Worm (Caenorhabditis elegans) whole organism, young adult: ENCODE results near the gene nhr-20.

ENCODE experiments used
- B0019.2 ChIP-seq: fragments of 200-800 bp; sonication (Bioruptor generic); conservative IDR thresholded peaks from 2 replicates; pipeline ENCODE4 v1.3.6; 2022; ENCODE audit warnings: missing genetic modification reagents, missing genetic modification characterization, missing compliant biosample characterization
- B0035.1 ChIP-seq: sonication (generic microtip); optimal IDR thresholded peaks from 2 replicates; lab custom pipeline; 2016; ENCODE audit warnings: missing genetic modification characterization, mild to moderate bottlenecking, missing compliant biosample characterization, missing genotype, missing genetic modification reagents
- B0336.3 ChIP-seq: fragments of 200-800 bp; sonication (Bioruptor generic); IDR thresholded peaks from 2 replicates; pipeline ENCODE4 v1.3.6; 2022; ENCODE audit warnings: missing genetic modification characterization, missing compliant biosample characterization
- C06A6.2 ChIP-seq: fragments of 200-800 bp; sonication (Bioruptor generic); conservative IDR thresholded peaks from 2 replicates; pipeline ENCODE4 v1.3.6; 2022; ENCODE audit warnings: missing genetic modification characterization, missing compliant biosample characterization
- F10E7.11 ChIP-seq: sonication (generic microtip); optimal IDR thresholded peaks from 2 replicates; lab custom pipeline; 2017; ENCODE audit warnings: mild to moderate bottlenecking, missing genetic modification characterization, moderate library complexity, missing compliant biosample characterization
- F23B12.7 ChIP-seq: sonication (generic microtip); optimal IDR thresholded peaks from 2 replicates; lab custom pipeline; 2017; ENCODE audit warnings: missing genetic modification characterization, mild to moderate bottlenecking, missing compliant biosample characterization, antibody characterized with exemption, moderate library complexity; ENCODE audit not compliant: insufficient read depth
- F37B4.10 ChIP-seq: fragments of 200-800 bp; sonication (Bioruptor generic); IDR thresholded peaks from 2 replicates; pipeline ENCODE4 v1.3.6; 2022; ENCODE audit warnings: missing genetic modification characterization, missing compliant biosample characterization
- Y53F4B.3 ChIP-seq: fragments of 200-800 bp; sonication (Bioruptor generic); IDR thresholded peaks from 2 replicates; pipeline ENCODE4 v1.3.6; 2022; ENCODE audit warnings: missing genetic modification reagents, missing genetic modification characterization, missing compliant biosample characterization
- Y53G8AR.9 ChIP-seq: fragments of 200-800 bp; sonication (Bioruptor generic); conservative IDR thresholded peaks from 2 replicates; pipeline ENCODE4 v1.3.6; 2022; ENCODE audit warnings: missing genetic modification reagents, missing genetic modification characterization, missing compliant biosample characterization
- Y56A3A.18 ChIP-seq: fragments of 200-800 bp; sonication (Bioruptor generic); IDR thresholded peaks from 2 replicates; pipeline ENCODE4 v1.3.6; 2022; ENCODE audit warnings: missing genetic modification reagents, missing genetic modification characterization, missing compliant biosample characterization
- Y95B8A.8 ChIP-seq: fragments of 200-800 bp; sonication (Bioruptor generic); IDR thresholded peaks from 2 replicates; pipeline ENCODE4 v1.3.6; 2022; ENCODE audit warnings: missing genetic modification reagents, missing genetic modification characterization, missing compliant biosample characterization
- ZK185.1 ChIP-seq: sonication (generic microtip); optimal IDR thresholded peaks from 2 replicates; lab custom pipeline; 2016; ENCODE audit warnings: mild to moderate bottlenecking, missing genetic modification characterization, missing compliant biosample characterization; ENCODE audit not compliant: poor library complexity, severe bottlenecking
- akir-1 ChIP-seq: fragments of 200-800 bp; sonication (Bioruptor generic); optimal IDR thresholded peaks from 2 replicates; lab custom pipeline; 2018; ENCODE audit warnings: mild to moderate bottlenecking, missing genetic modification characterization, moderate library complexity, missing compliant biosample characterization
- attf-6 ChIP-seq: fragments of 200-800 bp; sonication (Bioruptor generic); IDR thresholded peaks from 2 replicates; pipeline ENCODE4 v1.3.6; 2022; ENCODE audit warnings: missing genetic modification reagents, missing genetic modification characterization, missing compliant biosample characterization
- cebp-1 ChIP-seq, 2 experiments: fragments of 200-800 bp in 1 of 2; sonication (Bioruptor generic) in 1 of 2; sonication (generic microtip) in 1 of 2; IDR thresholded peaks in 1 of 2; optimal IDR thresholded peaks in 1 of 2; 2 replicates each; pipeline versions ENCODE4 v1.3.6 to Lab custom; 2017 to 2022; ENCODE audit warnings: missing compliant biosample characterization in 2 of 2, missing genetic modification characterization in 2 of 2, mild to moderate bottlenecking in 1 of 2, missing genetic modification reagents in 1 of 2, moderate library complexity in 1 of 2
- cebp-2 ChIP-seq: fragments of 200-800 bp; sonication (Bioruptor generic); IDR thresholded peaks from 2 replicates; pipeline ENCODE4 v1.3.6; 2022; ENCODE audit warnings: missing genetic modification characterization, missing compliant biosample characterization
- die-1 ChIP-seq: sonication (generic microtip); optimal IDR thresholded peaks from 2 replicates; lab custom pipeline; 2016; ENCODE audit warnings: missing genotype, mild to moderate bottlenecking, missing genetic modification characterization, missing compliant biosample characterization
- egl-18 ChIP-seq: fragments of 200-800 bp; sonication (Bioruptor generic); IDR thresholded peaks from 2 replicates; pipeline ENCODE4 v1.3.6; 2022; ENCODE audit warnings: missing genetic modification reagents, missing genetic modification characterization, missing compliant biosample characterization
- egl-44 ChIP-seq: fragments of 200-800 bp; sonication (Bioruptor generic); IDR thresholded peaks from 2 replicates; pipeline ENCODE4 v1.3.6; 2022; ENCODE audit warnings: missing genetic modification reagents, missing genetic modification characterization, missing compliant biosample characterization
- ekl-4 ChIP-seq: fragments of 200-800 bp; sonication (Bioruptor generic); IDR thresholded peaks from 2 replicates; pipeline ENCODE4 v1.3.6; 2022; ENCODE audit warnings: missing genetic modification reagents, missing genetic modification characterization, missing compliant biosample characterization
- ets-4 ChIP-seq: fragments of 200-800 bp; sonication (Bioruptor generic); optimal IDR thresholded peaks from 2 replicates; lab custom pipeline; 2018; ENCODE audit warnings: mild to moderate bottlenecking, missing genetic modification characterization, missing compliant biosample characterization
- gei-17 ChIP-seq: fragments of 200-800 bp; sonication (Bioruptor generic); optimal IDR thresholded peaks from 2 replicates; lab custom pipeline; 2018; ENCODE audit warnings: mild to moderate bottlenecking, missing genetic modification characterization, missing compliant biosample characterization
- him-1 ChIP-seq: sonication (generic microtip); optimal IDR thresholded peaks from 2 replicates; lab custom pipeline; 2016; ENCODE audit warnings: missing genotype, missing genetic modification reagents, missing genetic modification characterization, missing compliant biosample characterization
- hlh-12 ChIP-seq: sonication (generic microtip); optimal IDR thresholded peaks from 2 replicates; lab custom pipeline; 2016; ENCODE audit warnings: missing genetic modification characterization, missing compliant biosample characterization
- hmg-20 ChIP-seq: fragments of 200-800 bp; sonication (Bioruptor generic); IDR thresholded peaks from 2 replicates; pipeline ENCODE4 v1.3.6; 2022; ENCODE audit warnings: missing genetic modification reagents, missing genetic modification characterization, missing compliant biosample characterization
- let-526 ChIP-seq: fragments of 200-800 bp; sonication (Bioruptor generic); IDR thresholded peaks from 2 replicates; pipeline ENCODE4 v1.3.6; 2022; ENCODE audit warnings: missing genetic modification reagents, missing genetic modification characterization, missing compliant biosample characterization
- let-607 ChIP-seq, 2 experiments: fragments of 200-800 bp in 1 of 2; sonication (Bioruptor generic) in 1 of 2; sonication (generic microtip) in 1 of 2; optimal IDR thresholded peaks; 2 replicates each; lab custom pipeline; 2016 to 2018; ENCODE audit warnings: mild to moderate bottlenecking in 2 of 2, missing compliant biosample characterization in 2 of 2, missing genetic modification characterization in 2 of 2, moderate library complexity in 2 of 2, missing genotype in 1 of 2
- lin-35 ChIP-seq, 3 experiments: fragments of 150-350 bp in 2 of 3; sonication (generic microtip) in 1 of 3; optimal IDR thresholded peaks; 2 replicates each; lab custom pipeline; 2014 to 2018; ENCODE audit warnings: missing biosample characterization in 3 of 3, missing genetic modification characterization in 3 of 3, missing genetic modification reagents in 3 of 3
- lin-54 ChIP-seq: fragments of 200-800 bp; sonication (Bioruptor generic); optimal IDR thresholded peaks from 2 replicates; lab custom pipeline; 2018; ENCODE audit warnings: mild to moderate bottlenecking, missing genetic modification characterization, missing compliant biosample characterization
- madf-10 ChIP-seq: sonication (generic microtip); optimal IDR thresholded peaks from 2 replicates; lab custom pipeline; 2016; ENCODE audit warnings: mild to moderate bottlenecking, missing genetic modification characterization, missing compliant biosample characterization
- mcd-1 ChIP-seq: fragments of 200-800 bp; sonication (Bioruptor generic); IDR thresholded peaks from 2 replicates; pipeline ENCODE4 v1.3.6; 2022; ENCODE audit warnings: missing genetic modification reagents, missing genetic modification characterization, missing compliant biosample characterization
- mxl-1 ChIP-seq: sonication (generic microtip); optimal IDR thresholded peaks from 2 replicates; lab custom pipeline; 2016; ENCODE audit warnings: missing genetic modification characterization, missing compliant biosample characterization
- nfyb-1 ChIP-seq: fragments of 200-800 bp; sonication (Bioruptor generic); IDR thresholded peaks from 2 replicates; pipeline ENCODE4 v1.3.6; 2022; ENCODE audit warnings: missing genetic modification reagents, missing genetic modification characterization, missing compliant biosample characterization
- nhr-80 ChIP-seq: sonication (generic microtip); optimal IDR thresholded peaks from 2 replicates; lab custom pipeline; 2016; ENCODE audit warnings: missing genetic modification characterization, missing compliant biosample characterization
- nhr-90 ChIP-seq: sonication (generic microtip); optimal IDR thresholded peaks from 2 replicates; lab custom pipeline; 2016; ENCODE audit warnings: missing genotype, mild to moderate bottlenecking, missing genetic modification characterization, missing compliant biosample characterization
- pbrm-1 ChIP-seq: fragments of 200-800 bp; sonication (Bioruptor generic); IDR thresholded peaks from 2 replicates; pipeline ENCODE4 v1.3.6; 2022; ENCODE audit warnings: missing genetic modification reagents, missing genetic modification characterization, missing compliant biosample characterization
- snpc-1.1 ChIP-seq: sonication (generic microtip); optimal IDR thresholded peaks from 2 replicates; lab custom pipeline; 2017; ENCODE audit warnings: missing genetic modification characterization, mild to moderate bottlenecking, missing compliant biosample characterization, antibody characterized with exemption, moderate library complexity, missing genotype, missing genetic modification reagents; ENCODE audit not compliant: insufficient read depth
- snpc-4 ChIP-seq, 5 experiments: fragments of 150-350 bp in 1 of 5; sonication (generic microtip) in 4 of 5; optimal IDR thresholded peaks; 2 replicates each; lab custom pipeline; 2014 to 2018; ENCODE audit warnings: missing genetic modification characterization in 5 of 5, missing biosample characterization in 3 of 5, antibody characterized with exemption in 2 of 5, mild to moderate bottlenecking in 2 of 5, missing compliant biosample characterization in 2 of 5, missing genotype in 2 of 5, moderate library complexity in 2 of 5, missing genetic modification reagents in 1 of 5
- somi-1 ChIP-seq: fragments of 200-800 bp; sonication (Bioruptor generic); optimal IDR thresholded peaks from 2 replicates; lab custom pipeline; 2018; ENCODE audit warnings: mild to moderate bottlenecking, missing genetic modification characterization, missing compliant biosample characterization
- tbx-9 ChIP-seq: sonication (generic microtip); optimal IDR thresholded peaks from 2 replicates; lab custom pipeline; 2016; ENCODE audit warnings: borderline replicate concordance, missing genetic modification characterization, inconsistent platforms, missing compliant biosample characterization
- unc-62 ChIP-seq: fragments of 150-350 bp; optimal IDR thresholded peaks from 2 replicates; lab custom pipeline; 2014; ENCODE audit warnings: missing biosample characterization, missing genetic modification reagents, missing genetic modification characterization
- zfh-2 ChIP-seq: fragments of 200-800 bp; sonication (Bioruptor generic); conservative IDR thresholded peaks from 2 replicates; pipeline ENCODE4 v1.3.6; 2022; ENCODE audit warnings: missing genetic modification reagents, missing genetic modification characterization, missing compliant biosample characterization
- ztf-18 ChIP-seq: sonication (generic microtip); optimal IDR thresholded peaks from 2 replicates; lab custom pipeline; 2016; ENCODE audit warnings: missing genotype, mild to moderate bottlenecking, missing genetic modification characterization, missing compliant biosample characterization
- ztf-22 ChIP-seq: fragments of 200-800 bp; sonication (Bioruptor generic); optimal IDR thresholded peaks from 2 replicates; lab custom pipeline; 2018; ENCODE audit warnings: mild to moderate bottlenecking, missing genetic modification characterization, moderate library complexity, missing compliant biosample characterization
- ztf-26 ChIP-seq: sonication (generic microtip); optimal IDR thresholded peaks from 2 replicates; lab custom pipeline; 2017; ENCODE audit warnings: missing genetic modification characterization, missing compliant biosample characterization
- ztf-3 ChIP-seq: fragments of 200-800 bp; sonication (Bioruptor generic); optimal IDR thresholded peaks from 2 replicates; lab custom pipeline; 2018; ENCODE audit warnings: mild to moderate bottlenecking, missing genetic modification characterization, missing compliant biosample characterization

The nhr-20 gene

ce11 chrIII:4193659-4194103, 39.3 kb downstream of the nhr-20 start, which contains the start of gene xbp-1 (continued):
- no peak for TF ChIP-seq Y56A3A.18 (GFP tag; lab: Robert Waterston, UW)
- TF ChIP-seq nfyb-1 (GFP tag; lab: Robert Waterston, UW) = peak; percentile 93
- peak; percentile 64 for TF ChIP-seq ztf-18 (tag; lab: Kevin White, UChicago)
- TF ChIP-seq hlh-12 (tag; lab: Kevin White, UChicago) = no peak
- TF ChIP-seq attf-6 = no peak
- TF ChIP-seq die-1 (tag; lab: Kevin White, UChicago) = no peak
- no peak for TF ChIP-seq F10E7.11 (tag; lab: Kevin White, UChicago)
- TF ChIP-seq mxl-1 (tag; lab: Kevin White, UChicago) = no peak
- TF ChIP-seq let-607 (tag; optimal IDR thresholded peaks at IDR 0.05; lab: Kevin White, UChicago) = peak; percentile 99
- no peak for TF ChIP-seq snpc-1.1
- peak; percentile 80 for TF ChIP-seq B0336.3 (GFP tag; lab: Robert Waterston, UW)
- TF ChIP-seq lin-35 (GFP tag; optimal IDR thresholded peaks at IDR 0.05; lab: Kevin White, UChicago) = peak in 1 of 3 experiments; percentile 48
- peak; percentile 100 for TF ChIP-seq nhr-80 (tag; lab: Kevin White, UChicago)
- peak; percentile 3 for TF ChIP-seq ztf-3
- TF ChIP-seq cebp-1 (GFP tag; IDR thresholded peaks at IDR 0.05; lab: Robert Waterston, UW) = peak; percentile 100
- peak; percentile 100 for TF ChIP-seq cebp-1 (tag; optimal IDR thresholded peaks at IDR 0.05; lab: Kevin White, UChicago)
- no peak for TF ChIP-seq him-1 (tag; lab: Kevin White, UChicago)
- TF ChIP-seq zfh-2 = peak; percentile 85
- TF ChIP-seq madf-10 (tag; lab: Kevin White, UChicago) = peak; percentile 91
- TF ChIP-seq Y53G8AR.9 (GFP tag; lab: Robert Waterston, UW) = 0 out of 2 replicates have a peak, but pooled peaks have one; percentile 56
- peak; percentile 59 for TF ChIP-seq somi-1 (GFP tag; lab: Kevin White, UChicago)
- TF ChIP-seq Y95B8A.8 (GFP tag; lab: Robert Waterston, UW) = 0 out of 2 replicates have a peak, but pooled peaks have one; percentile 38
- peak; percentile 67 for TF ChIP-seq lin-54
- peak; percentile 76 for TF ChIP-seq unc-62 (GFP tag; lab: Kevin White, UChicago)
- peak; percentile 59; the same call in 1 of the 2 replicates for TF ChIP-seq let-526 (GFP tag; lab: Robert Waterston, UW)
- TF ChIP-seq akir-1 (GFP tag; lab: Kevin White, UChicago) = peak; percentile 74
- TF ChIP-seq ZK185.1 (tag; lab: Kevin White, UChicago) = peak; percentile 80
- peak; percentile 78 for TF ChIP-seq ekl-4 (GFP tag; lab: Robert Waterston, UW)
- 0 out of 2 replicates have a peak, but pooled peaks have one; percentile 52 for TF ChIP-seq F37B4.10 (GFP tag; lab: Robert Waterston, UW)
- peak; percentile 70; the same call in 1 of the 2 replicates for TF ChIP-seq egl-44
- peak; percentile 62 for TF ChIP-seq C06A6.2 (GFP tag; lab: Robert Waterston, UW)
- TF ChIP-seq Y53F4B.3 (GFP tag; lab: Robert Waterston, UW) = no peak
- TF ChIP-seq ztf-22 (GFP tag; lab: Kevin White, UChicago) = peak; percentile 95
- TF ChIP-seq egl-18 (GFP tag; lab: Robert Waterston, UW) = 0 out of 2 replicates have a peak, but pooled peaks have one; percentile 23
- peak; percentile 95 for TF ChIP-seq ets-4 (GFP tag; lab: Kevin White, UChicago)
- TF ChIP-seq cebp-2 (GFP tag; lab: Robert Waterston, UW) = no peak
- no peak for TF ChIP-seq B0019.2
- peak; percentile 3 for TF ChIP-seq B0035.1 (tag; lab: Kevin White, UChicago)
- peak; percentile 38 for TF ChIP-seq gei-17 (GFP tag; lab: Kevin White, UChicago)
- peak; percentile 31 for TF ChIP-seq F23B12.7
- TF ChIP-seq pbrm-1 (GFP tag; lab: Robert Waterston, UW) = peak; percentile 55; the same call in 1 of the 2 replicates
- no peak for TF ChIP-seq tbx-9 (tag; lab: Kevin White, UChicago)
- peak; percentile 64 for TF ChIP-seq mcd-1 (GFP tag; lab: Robert Waterston, UW)
- TF ChIP-seq hmg-20 (GFP tag; lab: Robert Waterston, UW) = no peak
- peak; percentile 79 for TF ChIP-seq nhr-90
- TF ChIP-seq snpc-4 (GFP tag; optimal IDR thresholded peaks at IDR 0.05; lab: Kevin White, UChicago) = no peak
- TF ChIP-seq snpc-4 (tag; optimal IDR thresholded peaks at IDR 0.05; lab: Kevin White, UChicago) = peak; percentile 52 to 71 (median 56)
- peak; percentile 44 for TF ChIP-seq ztf-26 (tag; lab: Kevin White, UChicago)
